Fruit fly (Drosophila melanogaster) Kc167 (cell line): ENCODE results near the gene CG16978.

Experiments
- Myc ChIP-seq: fragments of >200 bp; optimal IDR thresholded peaks from 2 replicates; lab custom pipeline; 2017; ENCODE audit warnings: missing external identifiers
- Sin3A ChIP-seq: fragments of >200 bp; optimal IDR thresholded peaks from 2 replicates; lab custom pipeline; 2018; ENCODE audit warnings: missing external identifiers
- h ChIP-seq: fragments of >200 bp; optimal IDR thresholded peaks from 3 replicates; lab custom pipeline; 2018; ENCODE audit warnings: missing external identifiers
- insv ChIP-seq: fragments of >200 bp; optimal IDR thresholded peaks from 3 replicates; lab custom pipeline; 2018; ENCODE audit warnings: missing external identifiers
- psq ChIP-seq: fragments of >200 bp; optimal IDR thresholded peaks from 2 replicates; lab custom pipeline; 2017; ENCODE audit warnings: missing external identifiers
- ttk ChIP-seq: sonication (Bioruptor generic); optimal IDR thresholded peaks from 2 replicates; lab custom pipeline; 2017; ENCODE audit warnings: missing external identifiers

DNA sequence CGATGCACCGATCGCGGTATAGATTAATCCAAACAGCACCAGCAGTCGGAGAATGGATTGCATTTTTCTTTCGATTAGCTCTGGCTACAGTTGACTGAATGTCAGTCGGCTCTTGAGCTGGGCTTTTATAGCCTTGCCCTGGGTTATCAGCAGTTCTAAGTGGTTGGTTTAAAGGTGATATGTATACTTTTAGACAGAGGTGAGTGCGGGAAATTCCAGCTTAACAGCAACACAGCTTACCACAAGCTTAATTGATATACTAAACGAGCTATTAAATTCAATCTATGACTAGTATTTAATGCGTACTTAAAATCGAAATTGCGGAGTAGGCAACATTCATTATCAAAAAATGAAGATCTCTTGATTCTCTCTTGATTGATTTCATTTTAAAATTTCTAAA, 619 bp downstream of the CG16978 start, which contains the start of gene CG9928:
- TF ChIP-seq insv (lab: Kevin White, UChicago), result no peak
- TF ChIP-seq ttk, result no peak
- no peak for TF ChIP-seq Sin3A (lab: Kevin White, UChicago)
- no peak for TF ChIP-seq Myc (lab: Kevin White, UChicago)
- TF ChIP-seq h (lab: Kevin White, UChicago), result no peak
- TF ChIP-seq psq, result no peak
